Fruit fly (Drosophila melanogaster) whole organism, embryonic: ENCODE data around the gene CG7906.
A peak's percentile ranks its signal among the peaks of the same experiment; 100 is the strongest.

ENCODE experiments used
- Abd-B ChIP-seq: fragments of 200-800 bp; sonication (Bioruptor generic); optimal IDR thresholded peaks from 2 replicates; lab custom pipeline; 2018; ENCODE audit warnings: missing biosample characterization, mild to moderate bottlenecking, missing genetic modification characterization, moderate library complexity
- Atf-2 ChIP-seq: fragments of 200-800 bp; sonication (Bioruptor generic); optimal IDR thresholded peaks from 2 replicates; lab custom pipeline; 2016; ENCODE audit warnings: missing biosample characterization, missing genetic modification characterization
- Awh ChIP-seq: fragments of 200-800 bp; sonication (Bioruptor generic); IDR thresholded peaks from 2 replicates; pipeline ENCODE4, ENCODE4 v1.3.6; 2022; ENCODE audit warnings: missing biosample characterization, missing genetic modification characterization
- CG10147 ChIP-seq: fragments of 200-800 bp; sonication (Bioruptor generic); optimal IDR thresholded peaks from 2 replicates; lab custom pipeline; 2019; ENCODE audit warnings: missing biosample characterization, mild to moderate bottlenecking, missing genetic modification characterization, moderate library complexity
- CG11093 ChIP-seq: fragments of 200-800 bp; sonication (Bioruptor generic); IDR thresholded peaks from 3 replicates; pipeline ENCODE4 v1.3.6; 2022; ENCODE audit warnings: missing biosample characterization, missing genetic modification characterization
- CG1233 ChIP-seq: fragments of 200-800 bp; sonication (Bioruptor generic); optimal IDR thresholded peaks from 4 replicates; lab custom pipeline; 2018; ENCODE audit warnings: missing biosample characterization, mild to moderate bottlenecking, missing genetic modification characterization
- CG12744 ChIP-seq: fragments of 200-800 bp; sonication (Bioruptor generic); optimal IDR thresholded peaks from 2 replicates; lab custom pipeline; 2016; ENCODE audit warnings: missing biosample characterization, missing genetic modification characterization
- CG15269 ChIP-seq: fragments of 200-800 bp; sonication (Bioruptor generic); optimal IDR thresholded peaks from 2 replicates; lab custom pipeline; 2018; ENCODE audit warnings: missing biosample characterization, mild to moderate bottlenecking, missing genetic modification characterization, moderate library complexity
- CG15479 ChIP-seq: fragments of 200-800 bp; sonication (Bioruptor generic); optimal IDR thresholded peaks from 3 replicates; lab custom pipeline; 2019; ENCODE audit warnings: missing biosample characterization, mild to moderate bottlenecking, missing genetic modification characterization, moderate library complexity
- CG16863 ChIP-seq: fragments of 200-800 bp; sonication (Bioruptor generic); optimal IDR thresholded peaks from 3 replicates; lab custom pipeline; 2016; ENCODE audit warnings: missing biosample characterization, missing genetic modification characterization
- CG18011 ChIP-seq: fragments of 200-800 bp; sonication (Bioruptor generic); optimal IDR thresholded peaks from 2 replicates; lab custom pipeline; 2017; ENCODE audit warnings: missing biosample characterization, missing genetic modification characterization, mild to moderate bottlenecking, moderate library complexity, missing genotype
- CG4820 ChIP-seq: fragments of 200-800 bp; sonication (Bioruptor generic); optimal IDR thresholded peaks from 3 replicates; lab custom pipeline; 2016; ENCODE audit warnings: missing biosample characterization, missing genetic modification characterization
- CG5953 ChIP-seq: fragments of 200-800 bp; sonication (Bioruptor generic); IDR thresholded peaks from 2 replicates; pipeline ENCODE4 v1.3.6; 2022; ENCODE audit warnings: missing biosample characterization, missing genetic modification characterization
- CG6272 ChIP-seq: fragments of 200-800 bp; sonication (Bioruptor generic); IDR thresholded peaks from 2 replicates; pipeline ENCODE4 v1.3.6; 2022; ENCODE audit warnings: missing biosample characterization, missing genetic modification characterization
- CG6765 ChIP-seq: fragments of 200-800 bp; sonication (Bioruptor generic); optimal IDR thresholded peaks from 3 replicates; lab custom pipeline; 2017; ENCODE audit warnings: missing biosample characterization, mild to moderate bottlenecking, missing genetic modification characterization
- CG7357 ChIP-seq: fragments of 200-800 bp; sonication (Bioruptor generic); IDR thresholded peaks from 3 replicates; pipeline ENCODE4 v1.3.6; 2022; ENCODE audit warnings: missing biosample characterization, missing genetic modification characterization
- CG7987 ChIP-seq: fragments of 200-800 bp; sonication (Bioruptor generic); optimal IDR thresholded peaks from 2 replicates; lab custom pipeline; 2018; ENCODE audit warnings: missing biosample characterization, mild to moderate bottlenecking, missing genetic modification characterization, moderate library complexity
- CG8478 ChIP-seq: fragments of >200 bp; optimal IDR thresholded peaks from 2 replicates; lab custom pipeline; 2018
- CG9437 ChIP-seq: fragments of 200-800 bp; sonication (Bioruptor generic); optimal IDR thresholded peaks from 2 replicates; lab custom pipeline; 2018; ENCODE audit warnings: missing biosample characterization, mild to moderate bottlenecking, missing genetic modification characterization
- CHES-1-like ChIP-seq: fragments of 200-800 bp; sonication (Bioruptor generic); optimal IDR thresholded peaks from 2 replicates; lab custom pipeline; 2016; ENCODE audit warnings: missing biosample characterization, missing genetic modification characterization
- Dek ChIP-seq: fragments of 200-800 bp; sonication (Bioruptor generic); optimal IDR thresholded peaks from 3 replicates; lab custom pipeline; 2019; ENCODE audit warnings: missing biosample characterization, mild to moderate bottlenecking, missing genetic modification characterization, moderate library complexity
- Dp ChIP-seq: fragments of 200-800 bp; sonication (Bioruptor generic); optimal IDR thresholded peaks from 2 replicates; lab custom pipeline; 2018; ENCODE audit warnings: missing biosample characterization, mild to moderate bottlenecking, missing genetic modification characterization, moderate library complexity
- HmgZ ChIP-seq: fragments of 200-800 bp; sonication (Bioruptor generic); optimal IDR thresholded peaks from 2 replicates; lab custom pipeline; 2018; ENCODE audit warnings: missing biosample characterization, mild to moderate bottlenecking, missing genetic modification characterization
- MBD-R2 ChIP-seq: fragments of 200-800 bp; sonication (Bioruptor generic); IDR thresholded peaks from 2 replicates; pipeline ENCODE4 v1.3.6; 2022; ENCODE audit warnings: missing biosample characterization, missing genetic modification characterization
- Oli ChIP-seq: fragments of 200-800 bp; sonication (Bioruptor generic); optimal IDR thresholded peaks from 2 replicates; lab custom pipeline; 2018; ENCODE audit warnings: missing biosample characterization, mild to moderate bottlenecking, missing genetic modification characterization, moderate library complexity
- PHDP ChIP-seq: fragments of 200-800 bp; sonication (Bioruptor generic); optimal IDR thresholded peaks from 3 replicates; lab custom pipeline; 2018; ENCODE audit warnings: missing biosample characterization, mild to moderate bottlenecking, missing genetic modification characterization, moderate library complexity
- Rfx ChIP-seq: fragments of 200-800 bp; sonication (Bioruptor generic); IDR thresholded peaks from 2 replicates; pipeline ENCODE4 v1.3.6; 2022; ENCODE audit warnings: missing biosample characterization, missing genetic modification characterization
- Scr ChIP-seq: fragments of 200-800 bp; sonication (Bioruptor generic); IDR thresholded peaks from 2 replicates; pipeline ENCODE4 v1.3.6; 2022; ENCODE audit warnings: missing biosample characterization, missing genetic modification characterization; ENCODE audit not compliant: partially characterized antibody
- ab ChIP-seq: fragments of 200-800 bp; sonication (Bioruptor generic); optimal IDR thresholded peaks from 2 replicates; lab custom pipeline; 2016; ENCODE audit warnings: missing biosample characterization, missing genetic modification characterization
- ap ChIP-seq: fragments of 200-800 bp; sonication (Bioruptor generic); IDR thresholded peaks from 2 replicates; pipeline ENCODE4 v1.3.6; 2022; ENCODE audit warnings: missing biosample characterization, missing genetic modification characterization
- ara ChIP-seq: fragments of 200-800 bp; sonication (Bioruptor generic); IDR thresholded peaks from 2 replicates; pipeline ENCODE4 v1.3.6; 2022; ENCODE audit warnings: missing biosample characterization, missing genetic modification characterization
- chinmo ChIP-seq: fragments of 200-800 bp; sonication (Bioruptor generic); IDR thresholded peaks from 4 replicates; pipeline ENCODE4 v1.3.6; 2022; ENCODE audit warnings: missing biosample characterization, missing genetic modification characterization; ENCODE audit not compliant: partially characterized antibody
- corto ChIP-seq: fragments of 200-800 bp; sonication (Bioruptor generic); optimal IDR thresholded peaks from 2 replicates; lab custom pipeline; 2016; ENCODE audit warnings: missing biosample characterization, mild to moderate bottlenecking, missing genetic modification characterization, moderate library complexity
- dimm ChIP-seq: fragments of 200-800 bp; sonication (Bioruptor generic); IDR thresholded peaks from 2 replicates; pipeline ENCODE4 v1.3.6; 2022; ENCODE audit warnings: missing biosample characterization, missing genetic modification characterization
- gcm2 ChIP-seq: fragments of 200-800 bp; sonication (Bioruptor generic); optimal IDR thresholded peaks from 2 replicates; lab custom pipeline; 2016; ENCODE audit warnings: missing biosample characterization, missing genetic modification characterization
- gsb-n ChIP-seq: fragments of 200-800 bp; sonication (Bioruptor generic); optimal IDR thresholded peaks from 3 replicates; lab custom pipeline; 2018; ENCODE audit warnings: missing biosample characterization, mild to moderate bottlenecking, missing genetic modification characterization
- h ChIP-seq: fragments of >200 bp; optimal IDR thresholded peaks from 2 replicates; lab custom pipeline; 2017
- ham ChIP-seq: fragments of 200-800 bp; sonication (Bioruptor generic); IDR thresholded peaks from 2 replicates; pipeline ENCODE4 v1.3.6; 2022; ENCODE audit warnings: missing biosample characterization, missing genetic modification characterization
- hb ChIP-seq: fragments of 200-800 bp; sonication (Bioruptor generic); IDR thresholded peaks from 3 replicates; pipeline ENCODE4 v1.3.6; 2022; ENCODE audit warnings: missing biosample characterization, missing genetic modification characterization; ENCODE audit not compliant: partially characterized antibody
- hkb ChIP-seq, 2 experiments: fragments of 200-800 bp in 1 of 2; fragments of >200 bp in 1 of 2; sonication (Bioruptor generic) in 1 of 2; IDR thresholded peaks in 1 of 2; optimal IDR thresholded peaks in 1 of 2; 2 replicates each; pipeline versions ENCODE4 v1.3.6 to Lab custom; 2017 to 2022; ENCODE audit warnings: missing biosample characterization in 1 of 2, missing genetic modification characterization in 1 of 2
- hth ChIP-seq: fragments of >200 bp; optimal IDR thresholded peaks from 2 replicates; lab custom pipeline; 2017; ENCODE audit warnings: inconsistent platforms
- inv ChIP-seq: fragments of 200-800 bp; sonication (Bioruptor generic); IDR thresholded peaks from 2 replicates; pipeline ENCODE4 v1.3.6; 2022; ENCODE audit warnings: missing biosample characterization, missing genetic modification characterization; ENCODE audit not compliant: partially characterized antibody
- klu ChIP-seq: fragments of 200-800 bp; sonication (Bioruptor generic); IDR thresholded peaks from 2 replicates; pipeline ENCODE4 v1.3.6; 2022; ENCODE audit warnings: missing biosample characterization, missing genetic modification characterization
- oc ChIP-seq: fragments of 200-800 bp; sonication (Bioruptor generic); optimal IDR thresholded peaks from 2 replicates; lab custom pipeline; 2018; ENCODE audit warnings: missing biosample characterization, mild to moderate bottlenecking, missing genetic modification characterization, moderate library complexity
- pros ChIP-seq: fragments of 200-800 bp; sonication (Bioruptor generic); optimal IDR thresholded peaks from 3 replicates; lab custom pipeline; 2019; ENCODE audit warnings: missing biosample characterization, mild to moderate bottlenecking, missing genetic modification characterization, moderate library complexity
- sd ChIP-seq: fragments of 200-800 bp; sonication (Bioruptor generic); optimal IDR thresholded peaks from 3 replicates; lab custom pipeline; 2018; ENCODE audit warnings: missing biosample characterization, mild to moderate bottlenecking, missing genetic modification characterization, moderate library complexity
- sim ChIP-seq: fragments of 200-800 bp; sonication (Bioruptor generic); IDR thresholded peaks from 2 replicates; pipeline ENCODE4 v1.3.6; 2022; ENCODE audit warnings: missing biosample characterization, missing genetic modification characterization
- sr ChIP-seq: fragments of 200-800 bp; sonication (Bioruptor generic); IDR thresholded peaks from 3 replicates; pipeline ENCODE4 v1.3.6; 2022; ENCODE audit warnings: missing biosample characterization, missing genetic modification characterization
- trem ChIP-seq: fragments of 200-800 bp; optimal IDR thresholded peaks from 3 replicates; lab custom pipeline; 2019; ENCODE audit warnings: missing biosample characterization, mild to moderate bottlenecking, missing genetic modification characterization, moderate library complexity
- zen2 ChIP-seq: fragments of 200-800 bp; sonication (Bioruptor generic); IDR thresholded peaks from 3 replicates; pipeline ENCODE4 v1.3.6; 2022; ENCODE audit warnings: missing biosample characterization, missing genetic modification characterization; ENCODE audit not compliant: partially characterized antibody

The CG7906 gene

DNA sequence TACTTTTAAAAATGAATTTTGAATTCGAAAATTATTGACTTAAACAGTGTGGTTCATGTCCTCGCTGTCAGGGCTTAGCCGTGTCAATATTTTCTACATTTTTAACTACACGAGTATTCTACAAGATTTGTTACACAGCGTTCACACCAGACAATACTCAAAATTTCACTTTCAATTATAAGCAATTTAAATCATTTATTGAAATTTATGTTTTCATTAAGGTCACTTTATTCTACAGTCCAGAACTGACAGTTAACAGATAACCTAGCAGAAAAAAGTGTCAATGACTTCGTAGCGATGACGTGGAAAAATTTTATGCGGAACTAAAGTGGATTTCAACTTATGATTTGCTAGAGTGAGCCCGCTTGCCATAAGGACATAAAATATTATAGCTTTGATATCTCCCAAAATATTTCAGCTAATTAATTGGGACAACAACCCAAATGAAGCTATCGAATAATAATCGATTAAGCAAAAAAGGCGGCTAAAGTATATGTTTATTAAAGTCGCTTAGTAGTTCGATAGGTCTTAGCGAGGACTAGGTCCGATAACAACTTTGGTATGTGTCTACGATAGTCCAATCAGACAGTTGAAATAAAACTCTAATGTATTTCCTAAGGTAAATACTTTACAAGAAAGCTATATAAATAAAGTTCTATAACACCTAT lies 46.3 kb upstream of the CG7906 start (continued):
- no peak for TF ChIP-seq CG18011 (GFP tag; lab: Kevin White, UChicago)
- peak; percentile 77 for TF ChIP-seq CG5953
- peak; percentile 56 for TF ChIP-seq Dp (GFP tag; lab: Kevin White, UChicago)
- TF ChIP-seq h (lab: Kevin White, UChicago): no peak
- TF ChIP-seq CG9437: no peak
- TF ChIP-seq CG6765 (GFP tag; lab: Kevin White, UChicago): no peak
- no peak for TF ChIP-seq Atf-2
- peak; percentile 7 for TF ChIP-seq CG7987 (GFP tag; lab: Kevin White, UChicago)
- no peak for TF ChIP-seq sr (GFP tag; lab: Robert Waterston, UW)
- TF ChIP-seq dimm (GFP tag; lab: Robert Waterston, UW): no peak
- TF ChIP-seq PHDP (tag; lab: Kevin White, UChicago): peak; percentile 60
- TF ChIP-seq CG10147 (GFP tag; lab: Kevin White, UChicago): peak; percentile 37
- no peak for TF ChIP-seq corto (GFP tag; lab: Kevin White, UChicago)
- no peak for TF ChIP-seq Dek (tag; lab: Kevin White, UChicago)
- no peak for TF ChIP-seq CG11093 (GFP tag; lab: Robert Waterston, UW)
- TF ChIP-seq Rfx: peak; percentile 83
- peak; percentile 36 for TF ChIP-seq Oli (tag; lab: Kevin White, UChicago)
- TF ChIP-seq chinmo (GFP tag; lab: Robert Waterston, UW): no peak
- no peak for TF ChIP-seq pros (GFP tag; lab: Kevin White, UChicago)
- no peak for TF ChIP-seq CG15479 (GFP tag; lab: Kevin White, UChicago)
- TF ChIP-seq klu (GFP tag; lab: Robert Waterston, UW): peak; percentile 65
- TF ChIP-seq inv (GFP tag; lab: Robert Waterston, UW): no peak
- peak; percentile 22 for TF ChIP-seq CG4820 (GFP tag; lab: Kevin White, UChicago)
- no peak for TF ChIP-seq sd (tag; lab: Kevin White, UChicago)
- TF ChIP-seq hth: no peak
- TF ChIP-seq trem: peak; percentile 41
- TF ChIP-seq CG8478 (lab: Kevin White, UChicago): no peak
- peak; percentile 92 for TF ChIP-seq CG7357
- peak; percentile 80; the same call in 1 of the 2 replicates for TF ChIP-seq ara
- TF ChIP-seq Abd-B: no peak
- TF ChIP-seq MBD-R2 (GFP tag; lab: Robert Waterston, UW): peak; percentile 60
- no peak for TF ChIP-seq CHES-1-like
- no peak for TF ChIP-seq CG15269 (tag; lab: Kevin White, UChicago)
- no peak for TF ChIP-seq ham (GFP tag; lab: Robert Waterston, UW)
- no peak for TF ChIP-seq CG12744 (GFP tag; lab: Kevin White, UChicago)
- no peak for TF ChIP-seq oc
- TF ChIP-seq CG6272: no peak; the same call in 1 of the 2 replicates
- TF ChIP-seq Scr (GFP tag; lab: Robert Waterston, UW): peak; percentile 62
- peak; percentile 35; the same call in 1 of the 2 replicates for TF ChIP-seq ap (GFP tag; lab: Robert Waterston, UW)
- TF ChIP-seq Awh (GFP tag; lab: Robert Waterston, UW): no peak
- TF ChIP-seq gsb-n (tag; lab: Kevin White, UChicago): no peak
- TF ChIP-seq gcm2: no peak
- peak; percentile 40; the same call in 1 of the 2 replicates for TF ChIP-seq sim (GFP tag; lab: Robert Waterston, UW)
- no peak for TF ChIP-seq CG16863 (GFP tag; lab: Kevin White, UChicago)
- TF ChIP-seq CG1233 (GFP tag; lab: Kevin White, UChicago): peak; percentile 36
- no peak for TF ChIP-seq HmgZ (tag; lab: Kevin White, UChicago)
- no peak for TF ChIP-seq hkb (optimal IDR thresholded peaks at IDR 0.05; lab: Kevin White, UChicago)
- peak; percentile 84 for TF ChIP-seq hkb (GFP tag; IDR thresholded peaks at IDR 0.05; lab: Robert Waterston, UW)
- no peak for TF ChIP-seq zen2 (GFP tag; lab: Robert Waterston, UW)
- TF ChIP-seq hb (GFP tag; lab: Robert Waterston, UW): peak; percentile 41; the same call in 1 of the 3 replicates
- TF ChIP-seq ab (GFP tag; lab: Kevin White, UChicago): no peak
